Worm (Caenorhabditis elegans) whole organism, L3 larva: Measurements from ENCODE around the gene srx-73.

Source experiments
- R02D3.7 ChIP-seq: fragments of 150-350 bp; optimal IDR thresholded peaks from 2 replicates; lab custom pipeline; 2014; ENCODE audit warnings: missing biosample characterization, missing genetic modification characterization
- ZK546.5 ChIP-seq: sonication (generic microtip); optimal IDR thresholded peaks from 2 replicates; lab custom pipeline; 2017; ENCODE audit warnings: missing biosample characterization, missing genetic modification characterization
- ceh-16 ChIP-seq: sonication (generic microtip); optimal IDR thresholded peaks from 2 replicates; lab custom pipeline; 2017; ENCODE audit warnings: missing biosample characterization, missing genetic modification characterization
- ceh-9 ChIP-seq: sonication (generic microtip); optimal IDR thresholded peaks from 2 replicates; lab custom pipeline; 2018; ENCODE audit warnings: missing biosample characterization, missing genetic modification characterization
- egl-27 ChIP-seq: sonication (generic microtip); optimal IDR thresholded peaks from 4 replicates; lab custom pipeline; 2017; ENCODE audit warnings: missing biosample characterization, missing genetic modification reagents, missing genetic modification characterization
- elt-1 ChIP-seq: fragments of 150-350 bp; optimal IDR thresholded peaks from 2 replicates; lab custom pipeline; 2014; ENCODE audit warnings: missing biosample characterization, missing genetic modification characterization
- elt-2 ChIP-seq: sonication (generic microtip); optimal IDR thresholded peaks from 2 replicates; lab custom pipeline; 2016; ENCODE audit warnings: missing genetic modification reagents, mild to moderate bottlenecking, missing genetic modification characterization, missing compliant biosample characterization
- elt-3 ChIP-seq, 3 experiments: fragments of 150-350 bp in 1 of 3; sonication (generic microtip) in 2 of 3; optimal IDR thresholded peaks; 2 replicates in 2 of 3; 4 replicates in 1 of 3; lab custom pipeline; 2014 to 2017; ENCODE audit warnings: missing biosample characterization in 3 of 3, missing genetic modification characterization in 3 of 3
- eor-1 ChIP-seq, 2 experiments: fragments of 150-350 bp; optimal IDR thresholded peaks; 2 replicates each; lab custom pipeline; 2014 to 2018; ENCODE audit warnings: missing biosample characterization in 2 of 2, missing genetic modification characterization in 2 of 2
- fkh-10 ChIP-seq: sonication (generic microtip); optimal IDR thresholded peaks from 2 replicates; lab custom pipeline; 2017; ENCODE audit warnings: missing biosample characterization, missing genetic modification reagents, missing genetic modification characterization
- fkh-2 ChIP-seq: fragments of 150-350 bp; optimal IDR thresholded peaks from 2 replicates; lab custom pipeline; 2014; ENCODE audit warnings: missing biosample characterization, missing genetic modification reagents, missing genetic modification characterization
- fos-1 ChIP-seq: fragments of 150-350 bp; optimal IDR thresholded peaks from 2 replicates; lab custom pipeline; 2014; ENCODE audit warnings: missing biosample characterization, missing genetic modification characterization
- hmg-11 ChIP-seq: sonication (generic microtip); optimal IDR thresholded peaks from 2 replicates; lab custom pipeline; 2016; ENCODE audit warnings: missing genetic modification characterization, missing compliant biosample characterization
- jun-1 ChIP-seq: fragments of 150-350 bp; optimal IDR thresholded peaks from 2 replicates; lab custom pipeline; 2014; ENCODE audit warnings: missing biosample characterization, missing genetic modification reagents, missing genetic modification characterization
- lin-15B ChIP-seq: fragments of 150-350 bp; optimal IDR thresholded peaks from 2 replicates; lab custom pipeline; 2014; ENCODE audit warnings: missing biosample characterization, missing genetic modification characterization
- lsy-12 ChIP-seq: sonication (generic microtip); optimal IDR thresholded peaks from 2 replicates; lab custom pipeline; 2016; ENCODE audit warnings: mild to moderate bottlenecking, missing genetic modification characterization, missing compliant biosample characterization
- mdl-1 ChIP-seq: fragments of 150-350 bp; optimal IDR thresholded peaks from 2 replicates; lab custom pipeline; 2014; ENCODE audit warnings: missing biosample characterization, missing genetic modification characterization
- mml-1 ChIP-seq: fragments of 150-350 bp; sonication (generic microtip); optimal IDR thresholded peaks from 3 replicates; lab custom pipeline; 2014; ENCODE audit warnings: missing biosample characterization, missing genetic modification characterization
- nfya-1 ChIP-seq: sonication (generic microtip); optimal IDR thresholded peaks from 2 replicates; lab custom pipeline; 2017; ENCODE audit warnings: missing genetic modification characterization, mild to moderate bottlenecking, missing compliant biosample characterization, antibody characterized with exemption, moderate library complexity; ENCODE audit not compliant: insufficient read depth
- nhr-11 ChIP-seq: fragments of 150-350 bp; optimal IDR thresholded peaks from 2 replicates; lab custom pipeline; 2014; ENCODE audit warnings: missing biosample characterization, missing genetic modification characterization
- nhr-12 ChIP-seq: fragments of 150-350 bp; optimal IDR thresholded peaks from 2 replicates; lab custom pipeline; 2014; ENCODE audit warnings: missing biosample characterization, missing genetic modification characterization
- nhr-23 ChIP-seq: fragments of 150-350 bp; optimal IDR thresholded peaks from 2 replicates; lab custom pipeline; 2014; ENCODE audit warnings: missing biosample characterization, missing genetic modification reagents, missing genetic modification characterization
- nhr-237 ChIP-seq: fragments of 150-350 bp; optimal IDR thresholded peaks from 2 replicates; lab custom pipeline; 2014; ENCODE audit warnings: missing biosample characterization, missing genetic modification characterization
- nhr-25 ChIP-seq: sonication (generic microtip); optimal IDR thresholded peaks from 2 replicates; lab custom pipeline; 2017; ENCODE audit warnings: missing biosample characterization, missing genetic modification characterization
- nhr-76 ChIP-seq: fragments of 150-350 bp; sonication (generic microtip); optimal IDR thresholded peaks from 5 replicates; lab custom pipeline; 2014; ENCODE audit warnings: missing biosample characterization, missing genetic modification characterization
- nhr-77 ChIP-seq: fragments of 150-350 bp; optimal IDR thresholded peaks from 2 replicates; lab custom pipeline; 2014; ENCODE audit warnings: missing biosample characterization, missing genetic modification characterization
- pqm-1 ChIP-seq: fragments of 150-350 bp; optimal IDR thresholded peaks from 2 replicates; lab custom pipeline; 2017; ENCODE audit warnings: missing biosample characterization, missing genetic modification characterization, inconsistent platforms
- sea-2 ChIP-seq: fragments of 150-350 bp; sonication (generic microtip); optimal IDR thresholded peaks from 4 replicates; lab custom pipeline; 2014; ENCODE audit warnings: missing biosample characterization, missing genetic modification reagents, missing genetic modification characterization
- skn-1 ChIP-seq: fragments of 150-350 bp; optimal IDR thresholded peaks from 2 replicates; lab custom pipeline; 2014; ENCODE audit warnings: missing biosample characterization, missing genetic modification characterization
- snpc-4 ChIP-seq: fragments of 150-350 bp; optimal IDR thresholded peaks from 2 replicates; lab custom pipeline; 2014; ENCODE audit warnings: missing biosample characterization, missing genetic modification characterization
- tbx-2 ChIP-seq: sonication (generic microtip); optimal IDR thresholded peaks from 2 replicates; lab custom pipeline; 2016; ENCODE audit warnings: mild to moderate bottlenecking, missing genetic modification characterization, missing compliant biosample characterization
- unc-39 ChIP-seq: sonication (generic microtip); optimal IDR thresholded peaks from 4 replicates; lab custom pipeline; 2017; ENCODE audit warnings: missing biosample characterization, missing genetic modification characterization
- unc-62 ChIP-seq: fragments of 150-350 bp; sonication (generic microtip); optimal IDR thresholded peaks from 4 replicates; lab custom pipeline; 2014; ENCODE audit warnings: missing biosample characterization, missing genetic modification reagents, missing genetic modification characterization
- ztf-11 ChIP-seq: fragments of 150-350 bp; optimal IDR thresholded peaks from 2 replicates; lab custom pipeline; 2014; ENCODE audit warnings: missing biosample characterization, missing genetic modification characterization
- ztf-4 ChIP-seq: fragments of 150-350 bp; optimal IDR thresholded peaks from 2 replicates; lab custom pipeline; 2014; ENCODE audit warnings: missing biosample characterization, missing genetic modification characterization

Gene srx-73

ce11 chrV:4653871-4654605 is 11.5 kb downstream of the srx-73 start, which contains the start of the genes col-139 and F41F3.1:
Gene col-139, minus strand, starts transcription at chrV:4653971.
Gene F41F3.1, plus strand, starts transcription at chrV:4654555.
- TF ChIP-seq fkh-10 (GFP tag; lab: Kevin White, UChicago) (no peak), mml-1 (tag; lab: Kevin White, UChicago) (no peak), ceh-16 (tag; lab: Kevin White, UChicago) (no peak)

- TF ChIP-seq lin-15B (tag; lab: Kevin White, UChicago) (no peak), R02D3.7 (tag; lab: Kevin White, UChicago) (no peak), ZK546.5 (tag; lab: Kevin White, UChicago) (no peak), ceh-9 (no peak), elt-3 (tag; optimal IDR thresholded peaks at IDR 0.05; lab: Kevin White, UChicago) (no peak), fkh-10 (GFP tag; lab: Kevin White, UChicago) (no peak), fos-1 (tag; lab: Kevin White, UChicago) (no peak), nhr-237 (tag; lab: Kevin White, UChicago) (no peak), egl-27 (tag; lab: Kevin White, UChicago) (no peak), fkh-2 (tag; lab: Kevin White, UChicago) (no peak), ceh-16 (tag; lab: Kevin White, UChicago) (no peak), hmg-11 (no peak)
These were observed 12.5 kb downstream of the srx-73 start for ce11 chrV:4653093-4653492.

- TF ChIP-seq snpc-4 (tag; lab: Kevin White, UChicago) = no peak
- no peak for TF ChIP-seq eor-1 (tag; optimal IDR thresholded peaks at IDR 0.05; lab: Kevin White, UChicago)
- peak; percentile 2 for TF ChIP-seq nfya-1
- TF ChIP-seq nhr-25 (tag; lab: Kevin White, UChicago) = peak; percentile 89
- no peak for TF ChIP-seq skn-1 (tag; lab: Kevin White, UChicago)
- TF ChIP-seq hmg-11 = no peak
- TF ChIP-seq nhr-11 (tag; lab: Kevin White, UChicago) = no peak
- no peak for TF ChIP-seq sea-2 (GFP tag; lab: Kevin White, UChicago)
- TF ChIP-seq ZK546.5 (tag; lab: Kevin White, UChicago) = no peak
- TF ChIP-seq elt-1 (tag; lab: Kevin White, UChicago) = peak; percentile 33
- no peak for TF ChIP-seq mdl-1 (tag; lab: Kevin White, UChicago)
- TF ChIP-seq ztf-4 (tag; lab: Kevin White, UChicago) = no peak
- TF ChIP-seq tbx-2 = no peak
- no peak for TF ChIP-seq ceh-16 (tag; lab: Kevin White, UChicago)
- TF ChIP-seq nhr-237 (tag; lab: Kevin White, UChicago) = no peak
- TF ChIP-seq unc-39 = no peak
- TF ChIP-seq elt-3 (tag; optimal IDR thresholded peaks at IDR 0.05; lab: Kevin White, UChicago) = peak in 1 of 3 experiments; percentile 74
- TF ChIP-seq unc-62 = no peak
- no peak for TF ChIP-seq R02D3.7 (tag; lab: Kevin White, UChicago)
- TF ChIP-seq elt-2 (tag; lab: Kevin White, UChicago) = peak; percentile 40
- TF ChIP-seq ceh-9 = no peak
- no peak for TF ChIP-seq nhr-76
- no peak for TF ChIP-seq pqm-1
- TF ChIP-seq nhr-77 (tag; lab: Kevin White, UChicago) = no peak
- no peak for TF ChIP-seq jun-1
- TF ChIP-seq lsy-12 (tag; lab: Kevin White, UChicago) = no peak
- TF ChIP-seq nhr-23 (tag; lab: Kevin White, UChicago) = no peak
- TF ChIP-seq nhr-12 (tag; lab: Kevin White, UChicago) = no peak
These were observed 14.1 kb downstream of the srx-73 start for ce11 chrV:4651480-4651879.

ce11 chrV:4649649-4650384 is 15.7 kb downstream of the srx-73 start:
- peak; percentile 80 for TF ChIP-seq nhr-25 (tag; lab: Kevin White, UChicago)
- TF ChIP-seq ztf-11 (tag; lab: Kevin White, UChicago) = no peak
